Fruit fly (Drosophila melanogaster) whole organism, embryonic: Measurements from ENCODE around the gene RpL34b.
A peak's percentile ranks its signal among the peaks of the same experiment; 100 is the strongest.

ENCODE experiments used
- Atf6 ChIP-seq: fragments of 200-800 bp; sonication (Bioruptor generic); IDR thresholded peaks from 2 replicates; pipeline ENCODE4 v1.3.6; 2022; ENCODE audit warnings: missing biosample characterization, missing genetic modification characterization
- B-H1 ChIP-seq: fragments of 200-800 bp; sonication (Bioruptor generic); IDR thresholded peaks from 3 replicates; pipeline ENCODE4 v1.3.6; 2022; ENCODE audit warnings: missing biosample characterization, missing genetic modification characterization
- CG10654 ChIP-seq: fragments of 200-800 bp; sonication (Bioruptor generic); optimal IDR thresholded peaks from 2 replicates; lab custom pipeline; 2016; ENCODE audit warnings: missing biosample characterization, missing genetic modification characterization
- CG11723 ChIP-seq: fragments of 200-800 bp; sonication (Bioruptor generic); optimal IDR thresholded peaks from 2 replicates; lab custom pipeline; 2017; ENCODE audit warnings: missing biosample characterization, mild to moderate bottlenecking, missing genetic modification characterization
- CG12236 ChIP-seq: fragments of 200-800 bp; sonication (Bioruptor generic); optimal IDR thresholded peaks from 2 replicates; lab custom pipeline; 2016; ENCODE audit warnings: missing biosample characterization, missing genetic modification characterization
- CG1233 ChIP-seq: fragments of 200-800 bp; sonication (Bioruptor generic); optimal IDR thresholded peaks from 4 replicates; lab custom pipeline; 2018; ENCODE audit warnings: missing biosample characterization, mild to moderate bottlenecking, missing genetic modification characterization
- CG14050 ChIP-seq: fragments of 200-800 bp; sonication (Bioruptor generic); IDR thresholded peaks from 3 replicates; pipeline ENCODE4 v1.3.6; 2022; ENCODE audit warnings: missing biosample characterization, missing genetic modification characterization
- CG1529 ChIP-seq: fragments of 200-800 bp; sonication (Bioruptor generic); optimal IDR thresholded peaks from 3 replicates; lab custom pipeline; 2018; ENCODE audit warnings: missing biosample characterization, missing genetic modification characterization
- CG15479 ChIP-seq: fragments of 200-800 bp; sonication (Bioruptor generic); optimal IDR thresholded peaks from 3 replicates; lab custom pipeline; 2019; ENCODE audit warnings: missing biosample characterization, mild to moderate bottlenecking, missing genetic modification characterization, moderate library complexity
- CG15601 ChIP-seq: fragments of 200-800 bp; sonication (Bioruptor generic); optimal IDR thresholded peaks from 3 replicates; lab custom pipeline; 2019; ENCODE audit warnings: missing biosample characterization, mild to moderate bottlenecking, missing genetic modification characterization, moderate library complexity
- CG1603 ChIP-seq: fragments of 200-800 bp; sonication (Bioruptor generic); optimal IDR thresholded peaks from 2 replicates; lab custom pipeline; 2019; ENCODE audit warnings: missing biosample characterization, mild to moderate bottlenecking, missing genetic modification characterization, moderate library complexity
- CG16779 ChIP-seq: fragments of 200-800 bp; sonication (Bioruptor generic); IDR thresholded peaks from 2 replicates; pipeline ENCODE4 v1.3.6; 2022; ENCODE audit warnings: missing biosample characterization, missing genetic modification characterization
- CG16815 ChIP-seq: fragments of 200-800 bp; sonication (Bioruptor generic); optimal IDR thresholded peaks from 3 replicates; lab custom pipeline; 2017; ENCODE audit warnings: missing biosample characterization, mild to moderate bottlenecking, missing genetic modification characterization
- CG17385 ChIP-seq: fragments of 200-800 bp; sonication (Bioruptor generic); optimal IDR thresholded peaks from 3 replicates; lab custom pipeline; 2018; ENCODE audit warnings: missing biosample characterization, mild to moderate bottlenecking, missing genetic modification characterization
- CG17568 ChIP-seq: fragments of 200-800 bp; sonication (Bioruptor generic); optimal IDR thresholded peaks from 2 replicates; lab custom pipeline; 2018; ENCODE audit warnings: missing biosample characterization, mild to moderate bottlenecking, missing genetic modification characterization, moderate library complexity
- CG18619 ChIP-seq: fragments of 200-800 bp; sonication (Bioruptor generic); optimal IDR thresholded peaks from 3 replicates; lab custom pipeline; 2017; ENCODE audit warnings: missing biosample characterization, mild to moderate bottlenecking, missing genetic modification characterization
- CG18764 ChIP-seq: fragments of 200-800 bp; sonication (Bioruptor generic); optimal IDR thresholded peaks from 3 replicates; lab custom pipeline; 2016; ENCODE audit warnings: missing biosample characterization, missing genetic modification characterization
- CG2875 ChIP-seq: fragments of 200-800 bp; sonication (Bioruptor generic); optimal IDR thresholded peaks from 2 replicates; lab custom pipeline; 2017; ENCODE audit warnings: missing biosample characterization, mild to moderate bottlenecking, missing genetic modification characterization, missing genetic modification reagents
- CG31441 ChIP-seq: fragments of 200-800 bp; sonication (Bioruptor generic); IDR thresholded peaks from 2 replicates; pipeline ENCODE4 v1.3.6; 2022; ENCODE audit warnings: missing biosample characterization, missing genetic modification characterization
- CG32532 ChIP-seq: fragments of 200-800 bp; sonication (Bioruptor generic); IDR thresholded peaks from 2 replicates; pipeline ENCODE4 v1.3.6; 2022; ENCODE audit warnings: missing biosample characterization, missing genetic modification characterization
- CG34376 ChIP-seq: fragments of 200-800 bp; sonication (Bioruptor generic); optimal IDR thresholded peaks from 2 replicates; lab custom pipeline; 2018; ENCODE audit warnings: missing biosample characterization, mild to moderate bottlenecking, missing genetic modification characterization
- CG7745 ChIP-seq: fragments of 200-800 bp; sonication (Bioruptor generic); optimal IDR thresholded peaks from 2 replicates; lab custom pipeline; 2018; ENCODE audit warnings: missing biosample characterization, mild to moderate bottlenecking, missing genetic modification characterization, moderate library complexity
- CG7963 ChIP-seq: fragments of 200-800 bp; sonication (Bioruptor generic); IDR thresholded peaks from 3 replicates; pipeline ENCODE4 v1.3.6; 2022; ENCODE audit warnings: missing biosample characterization, missing genetic modification characterization; ENCODE audit not compliant: partially characterized antibody
- Dfd ChIP-seq, 2 experiments: fragments of >200 bp; optimal IDR thresholded peaks; 2 replicates each; lab custom pipeline; 2017; ENCODE audit warnings: missing biosample characterization in 2 of 2, missing genetic modification characterization in 2 of 2
- Doc2 ChIP-seq: fragments of 200-800 bp; sonication (Bioruptor generic); IDR thresholded peaks from 2 replicates; pipeline ENCODE4 v1.3.6; 2022; ENCODE audit warnings: missing biosample characterization, missing genetic modification characterization
- Ets97D ChIP-seq: fragments of 200-800 bp; sonication (Bioruptor generic); optimal IDR thresholded peaks from 3 replicates; lab custom pipeline; 2016; ENCODE audit warnings: missing biosample characterization, missing genetic modification characterization
- Fer1 ChIP-seq: fragments of 200-800 bp; sonication (Bioruptor generic); optimal IDR thresholded peaks from 2 replicates; lab custom pipeline; 2017; ENCODE audit warnings: missing biosample characterization, mild to moderate bottlenecking, missing genetic modification characterization
- H2.0 ChIP-seq: fragments of 200-800 bp; sonication (Bioruptor generic); IDR thresholded peaks from 2 replicates; pipeline ENCODE4 v1.3.6; 2022; ENCODE audit warnings: missing biosample characterization, missing genetic modification characterization
- Med ChIP-seq: fragments of 200-800 bp; sonication (Bioruptor generic); peaks from one replicate; lab custom pipeline; 2016; ENCODE audit warnings: missing biosample characterization, missing genetic modification characterization, mild to moderate bottlenecking, inconsistent platforms, moderate library complexity
- Nf-YC ChIP-seq: fragments of 200-800 bp; optimal IDR thresholded peaks from 3 replicates; lab custom pipeline; 2019; ENCODE audit warnings: missing biosample characterization, mild to moderate bottlenecking, missing genetic modification characterization, moderate library complexity
- Ptx1 ChIP-seq: fragments of 200-800 bp; sonication (Bioruptor generic); IDR thresholded peaks from 2 replicates; pipeline ENCODE4 v1.3.6; 2022; ENCODE audit warnings: missing biosample characterization, missing genetic modification characterization
- Rx ChIP-seq: fragments of 200-800 bp; sonication (Bioruptor generic); IDR thresholded peaks from 2 replicates; pipeline ENCODE4 v1.3.6; 2022; ENCODE audit warnings: missing biosample characterization, missing genetic modification characterization
- Spps ChIP-seq: fragments of 200-800 bp; sonication (Bioruptor generic); optimal IDR thresholded peaks from 2 replicates; lab custom pipeline; 2018; ENCODE audit warnings: missing biosample characterization, mild to moderate bottlenecking, missing genetic modification characterization
- Xbp1 ChIP-seq: fragments of 200-800 bp; sonication (Bioruptor generic); optimal IDR thresholded peaks from 3 replicates; lab custom pipeline; 2016; ENCODE audit warnings: missing biosample characterization, mild to moderate bottlenecking, missing genetic modification characterization
- ara ChIP-seq: fragments of 200-800 bp; sonication (Bioruptor generic); IDR thresholded peaks from 2 replicates; pipeline ENCODE4 v1.3.6; 2022; ENCODE audit warnings: missing biosample characterization, missing genetic modification characterization
- bab2 ChIP-seq: fragments of 200-800 bp; sonication (Bioruptor generic); optimal IDR thresholded peaks from 2 replicates; lab custom pipeline; 2016; ENCODE audit warnings: missing biosample characterization, missing genetic modification characterization
- btn ChIP-seq: fragments of 200-800 bp; sonication (Bioruptor generic); optimal IDR thresholded peaks from 2 replicates; lab custom pipeline; 2016; ENCODE audit warnings: missing biosample characterization, missing genetic modification characterization
- cato ChIP-seq: fragments of 200-800 bp; sonication (Bioruptor generic); optimal IDR thresholded peaks from 2 replicates; lab custom pipeline; 2016; ENCODE audit warnings: missing biosample characterization, missing genetic modification characterization, borderline replicate concordance
- chif ChIP-seq, 2 experiments: fragments of 200-800 bp; sonication (Bioruptor generic); optimal IDR thresholded peaks; 3 replicates each; lab custom pipeline; 2016; ENCODE audit warnings: missing biosample characterization in 2 of 2, missing genetic modification characterization in 2 of 2
- crc ChIP-seq: fragments of 200-800 bp; sonication (Bioruptor generic); optimal IDR thresholded peaks from 2 replicates; lab custom pipeline; 2016; ENCODE audit warnings: missing biosample characterization, missing genetic modification characterization
- hbn ChIP-seq: fragments of 200-800 bp; sonication (Bioruptor generic); IDR thresholded peaks from 2 replicates; pipeline ENCODE4 v1.3.6; 2022; ENCODE audit warnings: missing biosample characterization, missing genetic modification characterization; ENCODE audit not compliant: partially characterized antibody
- her ChIP-seq: fragments of 200-800 bp; sonication (Bioruptor generic); optimal IDR thresholded peaks from 2 replicates; lab custom pipeline; 2016; ENCODE audit warnings: missing biosample characterization, missing genetic modification characterization
- kay ChIP-seq: fragments of 200-800 bp; sonication (Bioruptor generic); optimal IDR thresholded peaks from 2 replicates; lab custom pipeline; 2016; ENCODE audit warnings: missing biosample characterization, missing genetic modification characterization
- klu ChIP-seq: fragments of 200-800 bp; sonication (Bioruptor generic); IDR thresholded peaks from 2 replicates; pipeline ENCODE4 v1.3.6; 2022; ENCODE audit warnings: missing biosample characterization, missing genetic modification characterization
- lilli ChIP-seq: fragments of 200-800 bp; sonication (Bioruptor generic); optimal IDR thresholded peaks from 3 replicates; lab custom pipeline; 2016; ENCODE audit warnings: missing biosample characterization, missing genetic modification characterization
- nerfin-1 ChIP-seq: fragments of 200-800 bp; sonication (Bioruptor generic); optimal IDR thresholded peaks from 3 replicates; lab custom pipeline; 2019; ENCODE audit warnings: missing biosample characterization, mild to moderate bottlenecking, missing genetic modification characterization, moderate library complexity
- nerfin-2 ChIP-seq: fragments of 200-800 bp; sonication (Bioruptor generic); IDR thresholded peaks from 2 replicates; pipeline ENCODE4 v1.3.6; 2022; ENCODE audit warnings: missing biosample characterization, missing genetic modification characterization; ENCODE audit not compliant: partially characterized antibody
- odd ChIP-seq: fragments of 200-800 bp; sonication (Bioruptor generic); optimal IDR thresholded peaks from 2 replicates; lab custom pipeline; 2017; ENCODE audit warnings: missing biosample characterization, mild to moderate bottlenecking, missing genetic modification characterization
- org-1 ChIP-seq: fragments of 200-800 bp; sonication (Bioruptor generic); optimal IDR thresholded peaks from 2 replicates; lab custom pipeline; 2017; ENCODE audit warnings: missing biosample characterization, missing genetic modification characterization
- scrt ChIP-seq: fragments of 200-800 bp; sonication (Bioruptor generic); optimal IDR thresholded peaks from 2 replicates; lab custom pipeline; 2018; ENCODE audit warnings: missing biosample characterization, mild to moderate bottlenecking, missing genetic modification characterization, moderate library complexity
- shn ChIP-seq: fragments of 200-800 bp; sonication (Bioruptor generic); optimal IDR thresholded peaks from 3 replicates; lab custom pipeline; 2016; ENCODE audit warnings: missing biosample characterization, missing genetic modification characterization

The RpL34b gene

dm6 chr3R:9399951-9400392 is 1.1 kb downstream of the RpL34b start, which contains the start of gene CG34117 (continued):
- peak; percentile 75 for TF ChIP-seq Nf-YC
- peak; percentile 67 for TF ChIP-seq CG18764 (GFP tag; lab: Kevin White, UChicago)
- peak; percentile 79 for TF ChIP-seq CG31441 (GFP tag; lab: Robert Waterston, UW)
- TF ChIP-seq scrt (GFP tag; lab: Kevin White, UChicago) = peak; percentile 73
- peak; percentile 45 for TF ChIP-seq CG1529
- TF ChIP-seq odd = peak; percentile 65
- peak; percentile 81 for TF ChIP-seq ara (GFP tag; lab: Robert Waterston, UW)
- peak; percentile 58 for TF ChIP-seq Rx (GFP tag; lab: Robert Waterston, UW)
- peak; percentile 17 for TF ChIP-seq her (GFP tag; lab: Kevin White, UChicago)
- no peak for TF ChIP-seq CG7963 (GFP tag; lab: Robert Waterston, UW)
- peak; percentile 67 for TF ChIP-seq Spps
- peak; percentile 77 for TF ChIP-seq nerfin-1
- peak; percentile 41 for TF ChIP-seq Ets97D
- no peak for TF ChIP-seq CG7745 (tag; lab: Kevin White, UChicago)
- TF ChIP-seq kay (GFP tag; lab: Kevin White, UChicago) = peak; percentile 48
- no peak for TF ChIP-seq hbn (GFP tag; lab: Robert Waterston, UW)
- TF ChIP-seq CG12236 (GFP tag; lab: Kevin White, UChicago) = no peak
- peak; percentile 62 for TF ChIP-seq H2.0 (GFP tag; lab: Robert Waterston, UW)
- peak; percentile 86 for TF ChIP-seq Ptx1 (GFP tag; lab: Robert Waterston, UW)
- peak; percentile 66 for TF ChIP-seq CG1603
- TF ChIP-seq Med (GFP tag; lab: Kevin White, UChicago) = peak; percentile 93
- no peak for TF ChIP-seq Dfd (GFP tag; optimal IDR thresholded peaks at IDR 0.05; lab: Kevin White, UChicago)
- TF ChIP-seq CG17385 (GFP tag; lab: Kevin White, UChicago) = peak; percentile 80
- TF ChIP-seq CG1233 = peak; percentile 77
- no peak for TF ChIP-seq Doc2 (GFP tag; lab: Robert Waterston, UW)
- no peak for TF ChIP-seq btn (GFP tag; lab: Kevin White, UChicago)
- peak; percentile 82 for TF ChIP-seq Atf6
- no peak for TF ChIP-seq CG15479 (GFP tag; lab: Kevin White, UChicago)
- TF ChIP-seq klu = peak; percentile 67
- TF ChIP-seq lilli (GFP tag; lab: Kevin White, UChicago) = peak; percentile 85
- TF ChIP-seq Fer1 (GFP tag; lab: Kevin White, UChicago) = peak; percentile 84
- TF ChIP-seq nerfin-2 (GFP tag; lab: Robert Waterston, UW) = no peak
- TF ChIP-seq chif (GFP tag; optimal IDR thresholded peaks at IDR 0.05; lab: Kevin White, UChicago) = peak in 1 of 2 experiments; percentile 62
- peak; percentile 49; the same call in 1 of the 2 replicates for TF ChIP-seq CG16779 (GFP tag; lab: Robert Waterston, UW)
- peak; percentile 77 for TF ChIP-seq CG17568 (GFP tag; lab: Kevin White, UChicago)
- peak; percentile 25 for TF ChIP-seq org-1 (GFP tag; lab: Kevin White, UChicago)
- TF ChIP-seq Xbp1 (GFP tag; lab: Kevin White, UChicago) = peak; percentile 91
- TF ChIP-seq bab2 = peak; percentile 65
- peak; percentile 75 for TF ChIP-seq CG14050
- TF ChIP-seq CG18619 (GFP tag; lab: Kevin White, UChicago) = peak; percentile 64
- TF ChIP-seq CG11723 (GFP tag; lab: Kevin White, UChicago) = peak; percentile 32
- peak; percentile 48 for TF ChIP-seq CG2875 (GFP tag; lab: Kevin White, UChicago)
- TF ChIP-seq B-H1 (GFP tag; lab: Robert Waterston, UW) = peak; percentile 79; the same call in 2 of the 3 replicates
- TF ChIP-seq cato = peak; percentile 32
- peak; percentile 90 for TF ChIP-seq CG32532 (GFP tag; lab: Robert Waterston, UW)
- peak; percentile 21 for TF ChIP-seq crc (GFP tag; lab: Kevin White, UChicago)
- TF ChIP-seq CG34376 (GFP tag; lab: Kevin White, UChicago) = peak; percentile 74
- TF ChIP-seq CG16815 = peak; percentile 58
- TF ChIP-seq CG15601 (tag; lab: Kevin White, UChicago) = peak; percentile 71
- peak; percentile 76 for TF ChIP-seq CG10654
- peak; percentile 0 for TF ChIP-seq shn (GFP tag; lab: Kevin White, UChicago)
